Fruit fly (Drosophila melanogaster) whole organism, embryonic: ENCODE measurements around the gene Argp.

Source experiments
- C15 ChIP-seq: fragments of 200-800 bp; sonication (Bioruptor generic); IDR thresholded peaks from 3 replicates; pipeline ENCODE4 v1.3.6; 2022; ENCODE audit warnings: missing biosample characterization, missing genetic modification characterization
- CG12104 ChIP-seq: fragments of 200-800 bp; sonication (Bioruptor generic); optimal IDR thresholded peaks from 3 replicates; lab custom pipeline; 2016; ENCODE audit warnings: missing biosample characterization, missing genetic modification characterization
- CG13296 ChIP-seq: fragments of 200-800 bp; sonication (Bioruptor generic); optimal IDR thresholded peaks from 3 replicates; lab custom pipeline; 2018; ENCODE audit warnings: missing biosample characterization, mild to moderate bottlenecking, missing genetic modification characterization
- CG13894 ChIP-seq: fragments of 200-800 bp; sonication (Bioruptor generic); optimal IDR thresholded peaks from 3 replicates; lab custom pipeline; 2018; ENCODE audit warnings: missing biosample characterization, mild to moderate bottlenecking, missing genetic modification characterization, moderate library complexity
- CG14710 ChIP-seq: fragments of 200-800 bp; sonication (Bioruptor generic); optimal IDR thresholded peaks from 3 replicates; lab custom pipeline; 2019; ENCODE audit warnings: missing biosample characterization, mild to moderate bottlenecking, missing genetic modification characterization, moderate library complexity
- CG17829 ChIP-seq: fragments of 200-800 bp; optimal IDR thresholded peaks from 2 replicates; lab custom pipeline; 2019; ENCODE audit warnings: missing biosample characterization, mild to moderate bottlenecking, missing genetic modification characterization, moderate library complexity
- CG1832 ChIP-seq: fragments of 200-800 bp; sonication (Bioruptor generic); optimal IDR thresholded peaks from 2 replicates; lab custom pipeline; 2017; ENCODE audit warnings: missing biosample characterization, mild to moderate bottlenecking, missing genetic modification characterization, inconsistent platforms
- CG3281 ChIP-seq: fragments of 200-800 bp; sonication (Bioruptor generic); optimal IDR thresholded peaks from 3 replicates; lab custom pipeline; 2017; ENCODE audit warnings: missing biosample characterization, mild to moderate bottlenecking, missing genetic modification characterization
- CG4404 ChIP-seq: fragments of 200-800 bp; sonication (Bioruptor generic); IDR thresholded peaks from 2 replicates; pipeline ENCODE4 v1.3.6; 2022; ENCODE audit warnings: missing biosample characterization, missing genetic modification characterization
- CG6689 ChIP-seq: fragments of 200-800 bp; sonication (Bioruptor generic); IDR thresholded peaks from 2 replicates; pipeline ENCODE4 v1.3.6; 2022; ENCODE audit warnings: missing biosample characterization, missing genetic modification characterization
- CG6791 ChIP-seq: fragments of 200-800 bp; sonication (Bioruptor generic); IDR thresholded peaks from 3 replicates; pipeline ENCODE4 v1.3.6; 2022; ENCODE audit warnings: missing biosample characterization, missing genetic modification characterization; ENCODE audit not compliant: partially characterized antibody
- CG8290 ChIP-seq, 3 experiments: fragments of 200-800 bp; sonication (Bioruptor generic); optimal IDR thresholded peaks; 2 replicates each; lab custom pipeline; 2016 to 2019; ENCODE audit warnings: missing biosample characterization in 3 of 3, missing genetic modification characterization in 3 of 3, mild to moderate bottlenecking in 2 of 3, moderate library complexity in 1 of 3
- CG9437 ChIP-seq: fragments of 200-800 bp; sonication (Bioruptor generic); optimal IDR thresholded peaks from 2 replicates; lab custom pipeline; 2018; ENCODE audit warnings: missing biosample characterization, mild to moderate bottlenecking, missing genetic modification characterization
- CG9797 ChIP-seq: fragments of 200-800 bp; sonication (Bioruptor generic); optimal IDR thresholded peaks from 3 replicates; lab custom pipeline; 2018; ENCODE audit warnings: missing biosample characterization, mild to moderate bottlenecking, missing genetic modification characterization
- CHES-1-like ChIP-seq: fragments of 200-800 bp; sonication (Bioruptor generic); optimal IDR thresholded peaks from 2 replicates; lab custom pipeline; 2016; ENCODE audit warnings: missing biosample characterization, missing genetic modification characterization
- D19A ChIP-seq: fragments of 200-800 bp; optimal IDR thresholded peaks from 3 replicates; lab custom pipeline; 2019; ENCODE audit warnings: missing biosample characterization, mild to moderate bottlenecking, missing genetic modification characterization, moderate library complexity
- Dad ChIP-seq: fragments of 200-800 bp; sonication (Bioruptor generic); optimal IDR thresholded peaks from 3 replicates; lab custom pipeline; 2016; ENCODE audit warnings: missing biosample characterization, missing genetic modification characterization
- Dp ChIP-seq: fragments of 200-800 bp; sonication (Bioruptor generic); optimal IDR thresholded peaks from 2 replicates; lab custom pipeline; 2018; ENCODE audit warnings: missing biosample characterization, mild to moderate bottlenecking, missing genetic modification characterization, moderate library complexity
- HHEX ChIP-seq: fragments of 200-800 bp; sonication (Bioruptor generic); optimal IDR thresholded peaks from 3 replicates; lab custom pipeline; 2017; ENCODE audit warnings: missing biosample characterization, mild to moderate bottlenecking, missing genetic modification characterization, missing genetic modification reagents
- Hr3 ChIP-seq: fragments of 200-800 bp; sonication (Bioruptor generic); optimal IDR thresholded peaks from 3 replicates; lab custom pipeline; 2016; ENCODE audit warnings: missing biosample characterization, missing genetic modification characterization
- Lhr ChIP-seq: fragments of 200-800 bp; sonication (Bioruptor generic); optimal IDR thresholded peaks from 3 replicates; lab custom pipeline; 2017; ENCODE audit warnings: mild to moderate bottlenecking, missing biosample characterization, missing genetic modification reagents, missing genetic modification characterization
- PHDP ChIP-seq: fragments of 200-800 bp; sonication (Bioruptor generic); optimal IDR thresholded peaks from 3 replicates; lab custom pipeline; 2018; ENCODE audit warnings: missing biosample characterization, mild to moderate bottlenecking, missing genetic modification characterization, moderate library complexity
- Pdp1 ChIP-seq, 2 experiments: fragments of 200-800 bp; sonication (Bioruptor generic); optimal IDR thresholded peaks; 3 replicates each; lab custom pipeline; 2016; ENCODE audit warnings: missing biosample characterization in 2 of 2, missing genetic modification characterization in 2 of 2, mild to moderate bottlenecking in 1 of 2, moderate library complexity in 1 of 2
- Rfx ChIP-seq: fragments of 200-800 bp; sonication (Bioruptor generic); IDR thresholded peaks from 2 replicates; pipeline ENCODE4 v1.3.6; 2022; ENCODE audit warnings: missing biosample characterization, missing genetic modification characterization
- Spps ChIP-seq: fragments of 200-800 bp; sonication (Bioruptor generic); optimal IDR thresholded peaks from 2 replicates; lab custom pipeline; 2018; ENCODE audit warnings: missing biosample characterization, mild to moderate bottlenecking, missing genetic modification characterization
- Sry-δ ChIP-seq: fragments of 200-800 bp; sonication (Bioruptor generic); optimal IDR thresholded peaks from 2 replicates; lab custom pipeline; 2016; ENCODE audit warnings: missing biosample characterization, missing genetic modification characterization
- chif ChIP-seq, 2 experiments: fragments of 200-800 bp; sonication (Bioruptor generic); optimal IDR thresholded peaks; 3 replicates each; lab custom pipeline; 2016; ENCODE audit warnings: missing biosample characterization in 2 of 2, missing genetic modification characterization in 2 of 2
- crol ChIP-seq: fragments of 200-800 bp; sonication (Bioruptor generic); IDR thresholded peaks from 2 replicates; pipeline ENCODE4 v1.3.6; 2022; ENCODE audit warnings: missing biosample characterization, missing genetic modification characterization
- exex ChIP-seq: fragments of 200-800 bp; sonication (Bioruptor generic); optimal IDR thresholded peaks from 4 replicates; lab custom pipeline; 2018; ENCODE audit warnings: missing biosample characterization, mild to moderate bottlenecking, missing genetic modification characterization, moderate library complexity
- gce ChIP-seq: fragments of 200-800 bp; sonication (Bioruptor generic); IDR thresholded peaks from 3 replicates; pipeline ENCODE4 v1.3.6; 2022; ENCODE audit warnings: missing biosample characterization, missing genetic modification characterization
- hbn ChIP-seq: fragments of 200-800 bp; sonication (Bioruptor generic); IDR thresholded peaks from 2 replicates; pipeline ENCODE4 v1.3.6; 2022; ENCODE audit warnings: missing biosample characterization, missing genetic modification characterization; ENCODE audit not compliant: partially characterized antibody
- kah ChIP-seq: fragments of 200-800 bp; sonication (Bioruptor generic); optimal IDR thresholded peaks from 2 replicates; lab custom pipeline; 2018; ENCODE audit warnings: missing biosample characterization, mild to moderate bottlenecking, missing genetic modification characterization
- lab ChIP-seq: fragments of 200-800 bp; sonication (Bioruptor generic); optimal IDR thresholded peaks from 3 replicates; lab custom pipeline; 2017; ENCODE audit warnings: missing biosample characterization, missing genetic modification characterization, mild to moderate bottlenecking, moderate library complexity, missing genetic modification reagents
- lmd ChIP-seq: fragments of 200-800 bp; sonication (Bioruptor generic); IDR thresholded peaks from 2 replicates; pipeline ENCODE4 v1.3.6; 2022; ENCODE audit warnings: missing biosample characterization, missing genetic modification characterization
- lola ChIP-seq, 3 experiments: fragments of >200 bp in 2 of 3; fragments of 200-800 bp in 1 of 3; sonication (Bioruptor generic) in 1 of 3; optimal IDR thresholded peaks; 2 replicates each; lab custom pipeline; 2017 to 2019; ENCODE audit warnings: missing biosample characterization in 3 of 3, missing genetic modification characterization in 3 of 3, mild to moderate bottlenecking in 1 of 3, moderate library complexity in 1 of 3
- mld ChIP-seq: fragments of 200-800 bp; sonication (Bioruptor generic); IDR thresholded peaks from 3 replicates; pipeline ENCODE4 v1.3.6; 2022; ENCODE audit warnings: missing biosample characterization, missing genetic modification characterization; ENCODE audit not compliant: partially characterized antibody
- phol ChIP-seq: fragments of 200-800 bp; sonication (Bioruptor generic); optimal IDR thresholded peaks from 3 replicates; lab custom pipeline; 2018; ENCODE audit warnings: missing biosample characterization, mild to moderate bottlenecking, missing genetic modification characterization, moderate library complexity
- pnt ChIP-seq: fragments of 200-800 bp; sonication (Bioruptor generic); optimal IDR thresholded peaks from 3 replicates; lab custom pipeline; 2016; ENCODE audit warnings: missing biosample characterization, missing genetic modification characterization
- row ChIP-seq: fragments of 200-800 bp; sonication (Bioruptor generic); IDR thresholded peaks from 3 replicates; pipeline ENCODE4 v1.3.6; 2022; ENCODE audit warnings: missing biosample characterization, missing genetic modification characterization
- scrt ChIP-seq: fragments of 200-800 bp; sonication (Bioruptor generic); optimal IDR thresholded peaks from 2 replicates; lab custom pipeline; 2018; ENCODE audit warnings: missing biosample characterization, mild to moderate bottlenecking, missing genetic modification characterization, moderate library complexity
- seq ChIP-seq: fragments of 200-800 bp; sonication (Bioruptor generic); IDR thresholded peaks from 2 replicates; pipeline ENCODE4 v1.3.6; 2022; ENCODE audit warnings: missing biosample characterization, missing genetic modification characterization
- shn ChIP-seq: fragments of 200-800 bp; sonication (Bioruptor generic); optimal IDR thresholded peaks from 3 replicates; lab custom pipeline; 2016; ENCODE audit warnings: missing biosample characterization, missing genetic modification characterization
- so ChIP-seq: fragments of 200-800 bp; sonication (Bioruptor generic); IDR thresholded peaks from 3 replicates; pipeline ENCODE4 v1.3.6; 2022; ENCODE audit warnings: missing biosample characterization, missing genetic modification characterization
- ssp ChIP-seq: fragments of 200-800 bp; sonication (Bioruptor generic); IDR thresholded peaks from 2 replicates; pipeline ENCODE4 v1.3.6; 2022; ENCODE audit warnings: missing biosample characterization, missing genetic modification characterization
- tio ChIP-seq: fragments of 200-800 bp; sonication (Bioruptor generic); optimal IDR thresholded peaks from 2 replicates; lab custom pipeline; 2017; ENCODE audit warnings: missing biosample characterization, missing genetic modification characterization, inconsistent platforms
- ttk ChIP-seq: fragments of 200-800 bp; sonication (Bioruptor generic); IDR thresholded peaks from 2 replicates; pipeline ENCODE4 v2.1.2; 2022; ENCODE audit warnings: missing biosample characterization, missing genetic modification characterization
- wek ChIP-seq: fragments of 200-800 bp; sonication (Bioruptor generic); optimal IDR thresholded peaks from 3 replicates; lab custom pipeline; 2018; ENCODE audit warnings: missing biosample characterization, mild to moderate bottlenecking, missing genetic modification characterization, moderate library complexity

Gene Argp

dm6 chr3R:13660924-13661659 is 48.6 kb downstream of the Argp start, which contains the start of gene B52 (continued):
- TF ChIP-seq scrt (no peak), Hr3 (peak; percentile 27), row (peak; percentile 78), Pdp1 (GFP tag; optimal IDR thresholded peaks at IDR 0.05; lab: Kevin White, UChicago) (peak in 1 of 2 experiments; percentile 35), CG13296 (GFP tag; lab: Kevin White, UChicago) (peak; percentile 82), CG13894 (tag; lab: Kevin White, UChicago) (no peak), Dp (GFP tag; lab: Kevin White, UChicago) (peak; percentile 15), mld (GFP tag; lab: Robert Waterston, UW) (0 out of 3 replicates have a peak, but pooled peaks have one; percentile 24), chif (GFP tag; optimal IDR thresholded peaks at IDR 0.05; lab: Kevin White, UChicago) (no peak), Dad (peak; percentile 61), PHDP (tag; lab: Kevin White, UChicago) (peak; percentile 70), so (GFP tag; lab: Robert Waterston, UW) (peak; percentile 71; the same call in 1 of the 3 replicates), pnt (GFP tag; lab: Kevin White, UChicago) (peak; percentile 34), phol (tag; lab: Kevin White, UChicago) (peak; percentile 99), CG9437 (GFP tag; lab: Kevin White, UChicago) (peak; percentile 50), seq (GFP tag; lab: Robert Waterston, UW) (peak; percentile 48; the same call in 1 of the 2 replicates), hbn (GFP tag; lab: Robert Waterston, UW) (no peak), kah (GFP tag; lab: Kevin White, UChicago) (peak; percentile 70), CG4404 (0 out of 2 replicates have a peak, but pooled peaks have one; percentile 16), C15 (GFP tag; lab: Robert Waterston, UW) (0 out of 3 replicates have a peak, but pooled peaks have one; percentile 49), Spps (tag; lab: Kevin White, UChicago) (peak; percentile 42), Lhr (GFP tag; lab: Kevin White, UChicago) (peak; percentile 41), CG12104 (GFP tag; lab: Kevin White, UChicago) (peak; percentile 8), Rfx (peak; percentile 82), ssp (GFP tag; lab: Robert Waterston, UW) (peak; percentile 76), exex (tag; lab: Kevin White, UChicago) (no peak), shn (GFP tag; lab: Kevin White, UChicago) (peak; percentile 56), gce (GFP tag; lab: Robert Waterston, UW) (peak; percentile 70; the same call in 1 of the 3 replicates), tio (GFP tag; lab: Kevin White, UChicago) (peak; percentile 68), wek (GFP tag; lab: Kevin White, UChicago) (peak; percentile 92), HHEX (peak; percentile 74), CG1832 (no peak), D19A (tag; lab: Kevin White, UChicago) (peak; percentile 16), lab (GFP tag; lab: Kevin White, UChicago) (peak; percentile 87), CG3281 (GFP tag; lab: Kevin White, UChicago) (peak; percentile 81), CG6689 (peak; percentile 43), CG9797 (GFP tag; lab: Kevin White, UChicago) (peak; percentile 31), CG6791 (peak; percentile 76; the same call in 2 of the 3 replicates), ttk (GFP tag; lab: Robert Waterston, UW) (peak; percentile 62; the same call in 1 of the 2 replicates), Sry-δ (GFP tag; lab: Kevin White, UChicago) (peak; percentile 60), lmd (GFP tag; lab: Robert Waterston, UW) (peak; percentile 47), CHES-1-like (GFP tag; lab: Kevin White, UChicago) (peak; percentile 49), CG14710 (tag; lab: Kevin White, UChicago) (peak; percentile 35), lola (GFP tag; optimal IDR thresholded peaks at IDR 0.05; lab: Kevin White, UChicago) (peak in 1 of 3 experiments; percentile 38), crol (GFP tag; lab: Robert Waterston, UW) (no peak), CG8290 (GFP tag; optimal IDR thresholded peaks at IDR 0.05; lab: Kevin White, UChicago) (no peak), CG8290 (tag; optimal IDR thresholded peaks at IDR 0.05; lab: Kevin White, UChicago) (peak in 1 of 2 experiments; percentile 51), CG17829 (peak; percentile 20)
